Fruit fly (Drosophila melanogaster): ENCODE data around the gene boss.

DNA sequence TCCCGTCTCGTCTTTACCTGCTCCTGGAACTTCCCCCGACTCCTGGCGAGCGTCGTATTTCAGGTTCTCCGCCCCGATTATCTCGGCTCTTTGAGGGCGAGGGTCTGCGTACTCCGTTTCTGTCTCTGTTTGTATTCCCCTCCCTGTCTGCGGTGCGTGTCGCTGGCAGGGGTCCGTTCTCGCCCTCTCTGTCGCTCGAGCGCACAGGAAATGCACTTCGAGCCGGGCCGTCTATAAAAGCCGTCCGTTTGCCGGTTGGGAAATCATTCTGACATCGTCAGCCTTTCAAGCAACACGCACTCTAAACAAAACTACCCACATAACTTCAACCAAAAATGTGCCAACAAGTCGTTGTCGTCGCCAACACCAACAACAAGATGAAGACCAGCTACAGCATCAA lies 48.8 kb downstream of the boss start:
- TF ChIP-seq CTCF (optimal IDR thresholded peaks at IDR 0.05) (no peak), CG8478 (optimal IDR thresholded peaks at IDR 0.05) (no peak)
